Worm (Caenorhabditis elegans): ENCODE measurements around the gene mxl-1.

DNA sequence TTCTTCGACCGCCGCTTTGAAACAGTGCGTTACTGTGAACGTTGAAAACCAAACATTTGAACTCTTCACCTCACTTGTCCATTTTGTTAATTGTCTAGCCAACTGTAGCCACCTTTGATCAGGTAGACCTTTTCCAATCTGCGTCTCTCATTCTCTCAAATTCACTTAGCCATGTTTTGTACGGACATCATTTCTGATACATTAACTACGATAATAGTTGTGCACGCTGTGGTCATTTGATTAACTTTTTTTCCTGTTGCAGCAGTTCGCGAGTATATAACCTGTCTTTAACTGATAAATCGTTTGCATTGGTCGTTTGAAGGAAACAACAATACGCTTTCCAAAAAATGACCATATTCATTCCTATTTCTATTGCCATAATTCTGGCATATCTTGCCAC lies 27.2 kb upstream of the mxl-1 start, which contains the start of gene cyp-29A2:
- TF ChIP-seq him-1 (tag; optimal IDR thresholded peaks at IDR 0.05) (no peak), dao-5 (tag; optimal IDR thresholded peaks at IDR 0.05) (no peak), W03F9.2 (tag; optimal IDR thresholded peaks at IDR 0.05) (no peak)
